Fruit fly (Drosophila melanogaster): ENCODE data around the gene RnrL.

The RnrL gene

DNA sequence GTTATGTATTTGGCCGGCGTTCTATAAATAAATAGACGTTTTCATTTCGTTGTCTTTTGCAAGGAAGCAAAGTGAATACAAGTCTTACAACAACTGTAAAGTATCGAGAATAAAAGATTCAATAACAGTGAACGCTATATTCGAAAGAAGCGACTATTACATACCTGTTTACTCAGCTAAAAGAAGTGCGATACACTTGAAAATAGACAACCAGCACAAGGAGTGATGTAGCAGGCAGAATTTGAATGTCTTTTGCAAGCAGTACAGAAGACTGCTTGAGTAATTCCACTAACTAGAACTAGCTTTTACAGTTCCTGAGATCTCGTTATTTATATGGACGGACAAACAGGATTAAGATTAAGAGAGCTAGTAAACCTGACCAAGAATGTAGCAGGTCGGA lies 29.4 kb downstream of the RnrL start (continued):
- TF ChIP-seq Vsx1 (GFP tag; optimal IDR thresholded peaks at IDR 0.05) (no peak), CG31365 (tag; optimal IDR thresholded peaks at IDR 0.05) (peak; percentile 98), Bgb (GFP tag; IDR thresholded peaks at IDR 0.05; ENCODE audit: partially characterized antibody) (peak; percentile 73), br (optimal IDR thresholded peaks at IDR 0.05) (no peak), CG3407 (GFP tag; optimal IDR thresholded peaks at IDR 0.05) (no peak), da (GFP tag; optimal IDR thresholded peaks at IDR 0.05) (no peak), Med (GFP tag) (peak; percentile 81), CG31224 (GFP tag; IDR thresholded peaks at IDR 0.05) (no peak), CTCF (GFP tag; optimal IDR thresholded peaks at IDR 0.05) (peak; percentile 20), Nf-YC (tag; optimal IDR thresholded peaks at IDR 0.05) (peak; percentile 71), danr (GFP tag; IDR thresholded peaks at IDR 0.05) (no peak), Neu2 (GFP tag; optimal IDR thresholded peaks at IDR 0.05; ENCODE audit: borderline replicate concordance) (no peak), CG10543 (GFP tag; optimal IDR thresholded peaks at IDR 0.05) (no peak), CG31388 (GFP tag; optimal IDR thresholded peaks at IDR 0.05) (no peak), Dad (GFP tag; optimal IDR thresholded peaks at IDR 0.05) (no peak), CG12236 (GFP tag; optimal IDR thresholded peaks at IDR 0.05) (no peak), Nf-YB (GFP tag; optimal IDR thresholded peaks at IDR 0.05) (peak; percentile 35), CG9215 (GFP tag; IDR thresholded peaks at IDR 0.05) (no peak), CG13287 (GFP tag; IDR thresholded peaks at IDR 0.05; ENCODE audit: partially characterized antibody) (peak; percentile 64), ATbp (GFP tag; optimal IDR thresholded peaks at IDR 0.05) (no peak), CG8290 (GFP tag; optimal IDR thresholded peaks at IDR 0.05) (peak; percentile 98), CG8290 (tag; optimal IDR thresholded peaks at IDR 0.05) (peak; percentile 87 to 91), Rfx (GFP tag; IDR thresholded peaks at IDR 0.05) (no peak), CG30020 (tag; optimal IDR thresholded peaks at IDR 0.05) (peak; percentile 65), klu (GFP tag; IDR thresholded peaks at IDR 0.05) (no peak), hb (GFP tag; IDR thresholded peaks at IDR 0.05; ENCODE audit: partially characterized antibody) (peak; percentile 88; the same call in 2 of the 3 replicates), sd (tag; optimal IDR thresholded peaks at IDR 0.05) (peak; percentile 95), cad (GFP tag; optimal IDR thresholded peaks at IDR 0.05) (no peak), CG34376 (GFP tag; optimal IDR thresholded peaks at IDR 0.05) (no peak), ttk (GFP tag; IDR thresholded peaks at IDR 0.05) (no peak)

DNA sequence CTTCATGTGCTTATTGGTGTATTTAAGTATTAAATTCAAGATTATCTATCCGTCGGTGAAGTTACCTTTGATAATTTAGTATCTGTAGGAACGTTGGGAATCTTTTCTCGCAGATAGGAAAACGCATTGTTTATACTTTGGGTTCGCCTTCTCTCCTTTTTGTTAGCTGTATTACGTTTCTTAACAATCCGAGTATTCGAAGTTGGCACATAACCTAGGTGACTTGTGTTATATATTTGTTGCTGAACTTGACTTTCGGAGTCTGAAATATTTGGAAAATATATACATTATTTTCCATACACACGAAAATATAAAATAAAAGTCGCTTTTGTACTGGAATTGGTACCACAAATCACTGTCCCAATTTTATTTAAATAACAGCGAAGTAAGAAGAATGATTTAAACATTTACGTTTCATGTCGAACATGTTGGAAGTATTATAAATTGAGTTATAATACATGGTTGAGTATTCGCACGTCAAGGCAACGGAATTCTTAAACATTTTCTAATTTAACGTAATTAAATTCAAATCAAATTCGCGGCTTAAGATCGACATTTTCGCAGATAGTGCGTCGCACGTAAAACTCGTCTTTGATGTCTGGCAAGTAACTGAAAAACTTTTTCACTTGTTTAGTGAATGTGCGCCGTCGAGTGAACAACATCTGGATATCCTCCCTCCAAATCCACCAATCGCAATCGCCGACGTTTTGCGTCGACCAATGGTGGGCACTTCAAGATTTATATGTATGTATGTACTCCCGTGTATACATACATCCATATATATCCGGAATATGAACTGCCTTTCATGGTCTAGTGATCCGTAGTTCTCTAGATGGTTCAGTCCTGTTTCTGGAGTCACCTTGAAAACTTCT lies 32.7 kb downstream of the RnrL start, which contains the start of gene Hand:
Hand (minus strand) TSS at position 588 of the 872 bp plus-strand sequence.
- TF ChIP-seq Nf-YB (GFP tag; optimal IDR thresholded peaks at IDR 0.05) (peak; percentile 95), CG2199 (GFP tag; IDR thresholded peaks at IDR 0.05) (0 out of 3 replicates have a peak, but pooled peaks have one; percentile 51), Nf-YC (tag; optimal IDR thresholded peaks at IDR 0.05) (peak; percentile 96), CG5180 (GFP tag; optimal IDR thresholded peaks at IDR 0.05) (peak; percentile 41), Tbp (GFP tag; optimal IDR thresholded peaks at IDR 0.05) (no peak), Jarid2 (GFP tag; optimal IDR thresholded peaks at IDR 0.05) (peak; percentile 17)

DNA sequence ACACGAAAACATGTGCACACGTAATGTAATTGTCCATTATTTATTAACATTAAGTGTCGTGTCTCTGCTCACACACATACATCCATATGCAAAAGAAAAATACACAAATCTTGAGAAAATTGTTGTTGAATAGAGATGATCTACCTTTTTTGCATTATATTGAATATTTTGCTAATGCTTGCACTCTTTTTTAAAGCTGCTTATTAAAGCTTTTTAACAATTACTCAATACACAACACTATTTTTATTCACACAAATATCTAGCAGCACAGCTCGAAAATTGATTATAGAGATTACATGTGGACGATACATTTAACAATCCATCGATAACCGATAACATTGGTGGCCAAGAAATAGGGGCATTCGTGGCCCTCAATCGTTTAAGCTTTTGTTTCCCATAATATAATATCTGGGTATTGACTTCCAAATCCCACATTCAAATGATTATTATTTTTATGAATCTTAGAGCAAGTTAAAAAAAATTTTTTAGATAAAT lies 35.6 kb downstream of the RnrL start, which contains the start of gene Ufd4:
Ufd4 (minus strand) TSS at position 300 of the 495 bp plus-strand sequence.
- peak; percentile 75; the same call in 1 of the 2 replicates for TF ChIP-seq CG6689 (GFP tag; IDR thresholded peaks at IDR 0.05)
- peak; percentile 78 for TF ChIP-seq Atf6 (GFP tag; IDR thresholded peaks at IDR 0.05)
- TF ChIP-seq nerfin-1 (tag; optimal IDR thresholded peaks at IDR 0.05): no peak
- TF ChIP-seq CG11560 (tag; IDR thresholded peaks at IDR 0.05): no peak
- TF ChIP-seq vvl (GFP tag; IDR thresholded peaks at IDR 0.05): peak; percentile 88; the same call in 1 of the 2 replicates
- TF ChIP-seq gfzf (GFP tag; optimal IDR thresholded peaks at IDR 0.05): peak; percentile 14
- peak; percentile 42 for TF ChIP-seq CHES-1-like (GFP tag; optimal IDR thresholded peaks at IDR 0.05)
- TF ChIP-seq dimm (GFP tag; IDR thresholded peaks at IDR 0.05): no peak
- TF ChIP-seq tll (GFP tag; optimal IDR thresholded peaks at IDR 0.05): no peak
- no peak for TF ChIP-seq sr (GFP tag; IDR thresholded peaks at IDR 0.05)
- peak; percentile 7 for TF ChIP-seq CG7745 (tag; optimal IDR thresholded peaks at IDR 0.05)
- TF ChIP-seq H2.0 (GFP tag; IDR thresholded peaks at IDR 0.05): peak; percentile 32; the same call in 1 of the 2 replicates
- TF ChIP-seq Ets97D (GFP tag; optimal IDR thresholded peaks at IDR 0.05): peak; percentile 50
- TF ChIP-seq insv (GFP tag; optimal IDR thresholded peaks at IDR 0.05): no peak
- TF ChIP-seq CG14860 (GFP tag; IDR thresholded peaks at IDR 0.05; ENCODE audit: partially characterized antibody): no peak
- TF ChIP-seq CG31224 (GFP tag; IDR thresholded peaks at IDR 0.05): no peak

Measured in whole organism, embryonic.